Worm (Caenorhabditis elegans) whole organism, late embryonic: Measurements from ENCODE around the gene ZC506.1.

ENCODE experiments used
- C08G9.2 ChIP-seq: sonication (generic microtip); optimal IDR thresholded peaks from 2 replicates; lab custom pipeline; 2016; ENCODE audit warnings: mild to moderate bottlenecking, missing genetic modification characterization, moderate library complexity, missing compliant biosample characterization
- F13H6.1 ChIP-seq: sonication (generic microtip); optimal IDR thresholded peaks from 2 replicates; lab custom pipeline; 2016; ENCODE audit warnings: missing genetic modification characterization, missing compliant biosample characterization
- K02D7.2 ChIP-seq: sonication (generic microtip); optimal IDR thresholded peaks from 2 replicates; lab custom pipeline; 2017; ENCODE audit warnings: mild to moderate bottlenecking, missing genetic modification characterization, missing compliant biosample characterization
- K09A11.1 ChIP-seq: sonication (generic microtip); optimal IDR thresholded peaks from 2 replicates; lab custom pipeline; 2017; ENCODE audit warnings: antibody characterized with exemption, mild to moderate bottlenecking, missing genetic modification characterization, missing compliant biosample characterization; ENCODE audit not compliant: insufficient read depth
- T23F11.4 ChIP-seq: fragments of 200-800 bp; sonication (Bioruptor generic); optimal IDR thresholded peaks from 2 replicates; lab custom pipeline; 2018; ENCODE audit warnings: mild to moderate bottlenecking, missing genetic modification characterization, missing compliant biosample characterization
- Y22D7AL.16 ChIP-seq: sonication (generic microtip); optimal IDR thresholded peaks from 2 replicates; lab custom pipeline; 2016; ENCODE audit warnings: missing genetic modification characterization, missing compliant biosample characterization
- ahr-1 ChIP-seq: sonication (generic microtip); optimal IDR thresholded peaks from 2 replicates; lab custom pipeline; 2016; ENCODE audit warnings: missing genetic modification characterization, missing compliant biosample characterization
- ceh-18 ChIP-seq: sonication (generic microtip); optimal IDR thresholded peaks from 2 replicates; lab custom pipeline; 2016; ENCODE audit warnings: missing genetic modification characterization, missing compliant biosample characterization
- ceh-2 ChIP-seq: sonication (generic microtip); optimal IDR thresholded peaks from 2 replicates; lab custom pipeline; 2016; ENCODE audit warnings: missing genotype, missing genetic modification characterization, missing compliant biosample characterization
- ceh-24 ChIP-seq: sonication (generic microtip); optimal IDR thresholded peaks from 2 replicates; lab custom pipeline; 2016; ENCODE audit warnings: mild to moderate bottlenecking, missing genetic modification characterization, missing compliant biosample characterization
- ceh-30 ChIP-seq: fragments of 150-350 bp; optimal IDR thresholded peaks from 2 replicates; lab custom pipeline; 2014; ENCODE audit warnings: missing biosample characterization, missing genetic modification characterization
- ceh-31 ChIP-seq: sonication (generic microtip); optimal IDR thresholded peaks from 2 replicates; lab custom pipeline; 2016; ENCODE audit warnings: missing genetic modification characterization, missing compliant biosample characterization
- ceh-34 ChIP-seq: sonication (generic microtip); optimal IDR thresholded peaks from 2 replicates; lab custom pipeline; 2016; ENCODE audit warnings: mild to moderate bottlenecking, missing genetic modification characterization, missing compliant biosample characterization
- ceh-45 ChIP-seq: fragments of 200-800 bp; sonication (Bioruptor generic); IDR thresholded peaks from 2 replicates; pipeline ENCODE4 v1.3.6; 2022; ENCODE audit warnings: missing genetic modification reagents, missing genetic modification characterization, missing compliant biosample characterization
- ceh-6 ChIP-seq: fragments of 200-800 bp; sonication (Bioruptor generic); optimal IDR thresholded peaks from 2 replicates; lab custom pipeline; 2018; ENCODE audit warnings: mild to moderate bottlenecking, missing genetic modification characterization, missing compliant biosample characterization
- che-1 ChIP-seq: sonication (generic microtip); optimal IDR thresholded peaks from 2 replicates; lab custom pipeline; 2016; ENCODE audit warnings: mild to moderate bottlenecking, missing genetic modification characterization, missing compliant biosample characterization
- ets-4 ChIP-seq: sonication (generic microtip); optimal IDR thresholded peaks from 2 replicates; lab custom pipeline; 2016; ENCODE audit warnings: missing genetic modification characterization, missing compliant biosample characterization
- fkh-6 ChIP-seq: sonication (generic microtip); optimal IDR thresholded peaks from 2 replicates; lab custom pipeline; 2016; ENCODE audit warnings: missing genetic modification characterization, missing compliant biosample characterization
- hlh-13 ChIP-seq: fragments of 200-800 bp; sonication (Bioruptor generic); optimal IDR thresholded peaks from 2 replicates; lab custom pipeline; 2018; ENCODE audit warnings: mild to moderate bottlenecking, missing genetic modification characterization, missing compliant biosample characterization
- hlh-6 ChIP-seq: sonication (generic microtip); optimal IDR thresholded peaks from 2 replicates; lab custom pipeline; 2016; ENCODE audit warnings: missing genotype, missing genetic modification characterization, missing compliant biosample characterization
- lim-6 ChIP-seq: sonication (generic microtip); optimal IDR thresholded peaks from 2 replicates; lab custom pipeline; 2016; ENCODE audit warnings: missing genetic modification characterization, missing compliant biosample characterization
- lin-11 ChIP-seq: fragments of 200-800 bp; sonication (Bioruptor generic); optimal IDR thresholded peaks from 2 replicates; lab custom pipeline; 2018; ENCODE audit warnings: mild to moderate bottlenecking, missing genetic modification characterization, missing compliant biosample characterization
- madf-2 ChIP-seq: sonication (generic microtip); optimal IDR thresholded peaks from 2 replicates; lab custom pipeline; 2017; ENCODE audit warnings: missing genetic modification characterization, missing compliant biosample characterization
- mec-3 ChIP-seq: sonication (generic microtip); optimal IDR thresholded peaks from 2 replicates; lab custom pipeline; 2016; ENCODE audit warnings: borderline replicate concordance, missing genetic modification characterization, missing compliant biosample characterization
- nfya-1 ChIP-seq: sonication (generic microtip); optimal IDR thresholded peaks from 2 replicates; lab custom pipeline; 2017; ENCODE audit warnings: missing genetic modification characterization, mild to moderate bottlenecking, missing compliant biosample characterization, antibody characterized with exemption, moderate library complexity
- nhr-11 ChIP-seq: fragments of 150-350 bp; optimal IDR thresholded peaks from 2 replicates; lab custom pipeline; 2014; ENCODE audit warnings: missing biosample characterization, missing genetic modification characterization
- pag-3 ChIP-seq: sonication (generic microtip); optimal IDR thresholded peaks from 2 replicates; lab custom pipeline; 2016; ENCODE audit warnings: missing compliant biosample characterization, missing genetic modification characterization, borderline replicate concordance
- pat-9 ChIP-seq: fragments of 200-800 bp; sonication (Bioruptor generic); optimal IDR thresholded peaks from 2 replicates; lab custom pipeline; 2018; ENCODE audit warnings: mild to moderate bottlenecking, missing genetic modification characterization, moderate library complexity, missing compliant biosample characterization
- pax-1 ChIP-seq: fragments of 150-350 bp; optimal IDR thresholded peaks from 2 replicates; lab custom pipeline; 2014; ENCODE audit warnings: missing biosample characterization, missing genetic modification characterization
- pros-1 ChIP-seq: fragments of 150-350 bp; optimal IDR thresholded peaks from 2 replicates; lab custom pipeline; 2014; ENCODE audit warnings: missing biosample characterization, missing genetic modification reagents, missing genetic modification characterization
- ref-2 ChIP-seq: sonication (generic microtip); optimal IDR thresholded peaks from 2 replicates; lab custom pipeline; 2016; ENCODE audit warnings: missing genetic modification characterization, missing compliant biosample characterization
- sdc-2 ChIP-seq: sonication (generic microtip); optimal IDR thresholded peaks from 2 replicates; lab custom pipeline; 2016; ENCODE audit warnings: missing genotype, missing genetic modification characterization, missing compliant biosample characterization
- sox-4 ChIP-seq: sonication (generic microtip); optimal IDR thresholded peaks from 2 replicates; lab custom pipeline; 2017; ENCODE audit warnings: mild to moderate bottlenecking, missing genetic modification characterization, inconsistent platforms, missing compliant biosample characterization
- tbx-2 ChIP-seq: sonication (generic microtip); optimal IDR thresholded peaks from 2 replicates; lab custom pipeline; 2016; ENCODE audit warnings: missing genetic modification characterization, missing compliant biosample characterization
- tbx-7 ChIP-seq: sonication (generic microtip); optimal IDR thresholded peaks from 2 replicates; lab custom pipeline; 2016; ENCODE audit warnings: missing genotype, missing genetic modification characterization, missing compliant biosample characterization
- unc-3 ChIP-seq, 2 experiments: fragments of 200-800 bp in 1 of 2; sonication (Bioruptor generic) in 1 of 2; sonication (generic microtip) in 1 of 2; conservative IDR thresholded peaks in 1 of 2; optimal IDR thresholded peaks in 1 of 2; 2 replicates each; pipeline versions ENCODE4 v1.3.6 to Lab custom; 2016 to 2022; ENCODE audit warnings: missing compliant biosample characterization in 2 of 2, missing genetic modification characterization in 2 of 2, missing genetic modification reagents in 1 of 2
- unc-42 ChIP-seq: sonication (generic microtip); optimal IDR thresholded peaks from 2 replicates; lab custom pipeline; 2016; ENCODE audit warnings: missing genotype, missing genetic modification characterization, missing compliant biosample characterization
- unc-86 ChIP-seq: sonication (generic microtip); optimal IDR thresholded peaks from 2 replicates; lab custom pipeline; 2016; ENCODE audit warnings: missing genetic modification characterization, missing compliant biosample characterization
- zip-5 ChIP-seq: sonication (generic microtip); optimal IDR thresholded peaks from 2 replicates; lab custom pipeline; 2016; ENCODE audit warnings: missing genetic modification characterization, missing compliant biosample characterization
- ztf-16 ChIP-seq: sonication (generic microtip); optimal IDR thresholded peaks from 2 replicates; lab custom pipeline; 2017; ENCODE audit warnings: missing genetic modification characterization, missing compliant biosample characterization

The ZC506.1 gene

DNA sequence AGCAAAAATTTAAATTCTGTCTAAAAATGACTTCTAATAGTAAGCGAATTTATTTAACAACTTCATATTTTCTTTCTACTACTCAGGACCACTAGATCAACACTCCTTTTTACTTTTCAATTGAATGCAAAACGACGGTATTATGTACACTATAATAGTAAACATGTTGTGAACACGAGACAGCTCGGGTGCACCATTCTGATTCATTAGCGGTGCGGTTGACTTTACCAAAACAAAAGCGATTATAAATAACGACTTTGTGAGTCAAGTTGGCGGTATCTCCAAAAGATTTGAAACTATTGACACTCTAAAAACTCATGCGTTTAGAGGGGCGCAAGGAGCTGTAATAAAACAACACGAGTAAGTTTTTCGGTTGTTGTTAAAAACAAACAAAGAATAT is 18.2 kb upstream of the ZC506.1 start:
- TF ChIP-seq ceh-45 (GFP tag; lab: Robert Waterston, UW) (no peak), ceh-30 (tag; lab: Kevin White, UChicago) (no peak), ceh-34 (tag; lab: Kevin White, UChicago) (no peak), ceh-18 (tag; lab: Kevin White, UChicago) (no peak), fkh-6 (tag; lab: Kevin White, UChicago) (no peak), hlh-6 (tag; lab: Kevin White, UChicago) (no peak), Y22D7AL.16 (tag; lab: Kevin White, UChicago) (no peak), tbx-2 (tag; lab: Kevin White, UChicago) (no peak), T23F11.4 (GFP tag; lab: Kevin White, UChicago) (no peak), tbx-7 (tag; lab: Kevin White, UChicago) (no peak), lim-6 (tag; lab: Kevin White, UChicago) (no peak), C08G9.2 (no peak)
- TF ChIP-seq, all 69 proteins: peak for 0

DNA sequence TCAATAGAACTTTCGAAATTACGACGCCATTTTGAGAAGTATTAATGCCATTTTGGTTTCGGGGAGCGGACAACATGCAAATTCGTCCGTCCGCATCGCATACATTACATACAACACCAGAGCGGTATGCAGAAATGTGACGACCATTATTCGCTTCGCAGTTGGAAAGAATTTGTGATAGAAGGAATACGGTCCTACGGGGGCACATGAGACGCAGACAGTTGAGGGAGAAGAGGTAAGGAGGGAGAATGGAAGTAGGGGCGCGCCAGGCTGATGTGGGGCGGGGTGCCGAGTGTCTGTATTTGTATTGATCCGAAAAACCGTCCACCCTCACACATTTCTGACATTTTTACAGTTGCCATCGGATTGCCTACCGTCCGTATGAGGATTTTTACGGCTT is 17.4 kb upstream of the ZC506.1 start:
- TF ChIP-seq pros-1 (tag; lab: Kevin White, UChicago) = peak; percentile 19
- TF ChIP-seq K02D7.2 (tag; lab: Kevin White, UChicago) = no peak
- TF ChIP-seq hlh-6 (tag; lab: Kevin White, UChicago) = peak; percentile 23
- no peak for TF ChIP-seq ets-4 (tag; lab: Kevin White, UChicago)
- TF ChIP-seq ceh-18 (tag; lab: Kevin White, UChicago) = no peak
- no peak for TF ChIP-seq sdc-2 (tag; lab: Kevin White, UChicago)
- no peak for TF ChIP-seq ztf-16
- no peak for TF ChIP-seq nfya-1 (tag; lab: Kevin White, UChicago)
- TF ChIP-seq ref-2 = peak; percentile 55
- TF ChIP-seq unc-42 (tag; lab: Kevin White, UChicago) = no peak
- TF ChIP-seq lin-11 (tag; lab: Kevin White, UChicago) = no peak
- no peak for TF ChIP-seq tbx-2 (tag; lab: Kevin White, UChicago)
- TF ChIP-seq ceh-31 = peak; percentile 32
- no peak for TF ChIP-seq ahr-1 (tag; lab: Kevin White, UChicago)
- TF ChIP-seq zip-5 (tag; lab: Kevin White, UChicago) = no peak

DNA sequence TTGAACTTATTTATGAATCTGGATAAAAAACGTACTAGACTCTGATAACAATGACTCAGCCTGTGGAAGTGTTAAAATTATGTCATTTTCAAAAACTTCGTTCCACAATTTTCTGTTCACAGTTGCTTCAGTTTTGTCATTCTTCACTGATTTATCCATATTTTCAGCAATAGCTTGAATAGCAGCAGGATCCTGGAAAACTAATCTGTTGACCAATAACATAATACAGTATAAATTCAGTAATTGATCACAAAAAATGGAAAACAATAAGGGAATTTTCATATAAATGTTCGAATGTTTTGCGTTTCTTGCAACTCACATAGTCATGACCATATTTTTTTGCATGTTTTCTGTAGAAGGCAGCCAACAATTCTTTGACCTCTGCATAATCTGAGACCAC is 10.2 kb upstream of the ZC506.1 start:
- TF ChIP-seq K02D7.2 (tag; lab: Kevin White, UChicago) = no peak
- no peak for TF ChIP-seq nfya-1 (tag; lab: Kevin White, UChicago)
- no peak for TF ChIP-seq hlh-13 (GFP tag; lab: Kevin White, UChicago)
- TF ChIP-seq ref-2 = no peak
- no peak for TF ChIP-seq ceh-6 (GFP tag; lab: Kevin White, UChicago)
- no peak for TF ChIP-seq pax-1 (tag; lab: Kevin White, UChicago)
- TF ChIP-seq unc-3 (GFP tag; conservative IDR thresholded peaks at IDR 0.05; lab: Robert Waterston, UW) = no peak
- no peak for TF ChIP-seq unc-3 (tag; optimal IDR thresholded peaks at IDR 0.05; lab: Kevin White, UChicago)
- TF ChIP-seq ceh-2 (tag; lab: Kevin White, UChicago) = no peak
- no peak for TF ChIP-seq ceh-24 (tag; lab: Kevin White, UChicago)
- TF ChIP-seq ceh-31 = no peak
- TF ChIP-seq sox-4 (tag; lab: Kevin White, UChicago) = no peak
- TF ChIP-seq unc-86 (tag; lab: Kevin White, UChicago) = no peak
- TF ChIP-seq fkh-6 (tag; lab: Kevin White, UChicago) = no peak
- TF ChIP-seq pat-9 (tag; lab: Kevin White, UChicago) = no peak
- no peak for TF ChIP-seq mec-3 (tag; lab: Kevin White, UChicago)

DNA sequence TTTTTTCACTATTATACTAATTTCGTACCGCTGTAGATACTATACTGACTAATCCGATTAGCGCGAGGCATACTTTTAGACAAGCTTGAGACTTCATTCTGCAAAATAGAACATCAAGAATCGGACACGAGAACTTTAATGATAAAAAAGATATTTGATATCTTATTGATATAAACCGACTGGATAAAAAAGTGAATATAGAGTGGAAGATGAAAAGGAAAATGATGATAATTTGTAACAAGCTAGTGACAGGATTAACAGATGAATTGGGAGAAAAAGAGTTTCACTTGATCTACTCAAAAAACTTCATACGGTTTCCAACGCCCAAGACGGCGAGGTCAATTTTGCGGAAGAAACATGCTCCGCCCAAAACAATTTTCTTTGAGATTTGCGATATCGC is 9.8 kb upstream of the ZC506.1 start, which contains the start of gene nas-37:
Gene nas-37 (minus strand): TSS at position 101 of the 400 bp plus-strand sequence.
- TF ChIP-seq ztf-16 = no peak
- no peak for TF ChIP-seq Y22D7AL.16 (tag; lab: Kevin White, UChicago)
- no peak for TF ChIP-seq ceh-34 (tag; lab: Kevin White, UChicago)
- TF ChIP-seq K09A11.1 (tag; lab: Kevin White, UChicago) = no peak
- TF ChIP-seq tbx-7 (tag; lab: Kevin White, UChicago) = no peak
- no peak for TF ChIP-seq pag-3 (tag; lab: Kevin White, UChicago)
- no peak for TF ChIP-seq madf-2 (tag; lab: Kevin White, UChicago)
- no peak for TF ChIP-seq nhr-11 (tag; lab: Kevin White, UChicago)
- TF ChIP-seq ref-2 = no peak
- no peak for TF ChIP-seq ceh-6 (GFP tag; lab: Kevin White, UChicago)
- no peak for TF ChIP-seq che-1
- TF ChIP-seq tbx-2 (tag; lab: Kevin White, UChicago) = no peak
- TF ChIP-seq ceh-30 (tag; lab: Kevin White, UChicago) = no peak
- no peak for TF ChIP-seq F13H6.1
- TF ChIP-seq, all 69 proteins: peak for 0
